Worm (Caenorhabditis elegans): ENCODE measurements around the gene nspb-5.

nspb-5 gene

ce11 chrIV:6631704-6632272, 32.9 kb downstream of the nspb-5 start, which contains the start of the genes cest-5.1 and C01B10.9 (continued):
- TF ChIP-seq tbx-2 (tag; optimal IDR thresholded peaks at IDR 0.05), result peak; percentile 82
- TF ChIP-seq C38D4.7 (GFP tag; optimal IDR thresholded peaks at IDR 0.05), result no peak
- TF ChIP-seq ahr-1 (tag; optimal IDR thresholded peaks at IDR 0.05), result no peak
- no peak for TF ChIP-seq T23F11.4 (GFP tag; optimal IDR thresholded peaks at IDR 0.05)
- no peak for TF ChIP-seq hlh-30 (tag; optimal IDR thresholded peaks at IDR 0.05; ENCODE audit: insufficient read depth)
- peak; percentile 95 for TF ChIP-seq ceh-31 (tag; optimal IDR thresholded peaks at IDR 0.05)
- no peak for TF ChIP-seq nhr-232 (tag; optimal IDR thresholded peaks at IDR 0.05)
- TF ChIP-seq ceh-30 (tag; optimal IDR thresholded peaks at IDR 0.05), result no peak
- TF ChIP-seq elt-2 (tag; optimal IDR thresholded peaks at IDR 0.05), result peak; percentile 75
- TF ChIP-seq pqm-1 (tag; optimal IDR thresholded peaks at IDR 0.05), result no peak
- TF ChIP-seq ref-2 (tag; optimal IDR thresholded peaks at IDR 0.05), result no peak
- TF ChIP-seq ceh-34 (tag; optimal IDR thresholded peaks at IDR 0.05), result peak; percentile 64
- TF ChIP-seq lin-11 (tag; optimal IDR thresholded peaks at IDR 0.05), result no peak
- no peak for TF ChIP-seq pros-1 (tag; optimal IDR thresholded peaks at IDR 0.05)
- TF ChIP-seq zip-5 (tag; optimal IDR thresholded peaks at IDR 0.05), result peak; percentile 74
- no peak for TF ChIP-seq pag-3 (tag; optimal IDR thresholded peaks at IDR 0.05; ENCODE audit: borderline replicate concordance)
- no peak for TF ChIP-seq unc-3 (GFP tag; conservative IDR thresholded peaks at IDR 0.05)
- TF ChIP-seq unc-3 (tag; optimal IDR thresholded peaks at IDR 0.05), result peak; percentile 23
- no peak for TF ChIP-seq ceh-22 (tag; optimal IDR thresholded peaks at IDR 0.05)
- TF ChIP-seq hlh-8 (tag; optimal IDR thresholded peaks at IDR 0.05), result peak; percentile 68
- TF ChIP-seq che-1 (tag; optimal IDR thresholded peaks at IDR 0.05), result no peak
- peak; percentile 49 for TF ChIP-seq fkh-6 (tag; optimal IDR thresholded peaks at IDR 0.05)
- no peak for TF ChIP-seq pax-1 (tag; optimal IDR thresholded peaks at IDR 0.05)
- TF ChIP-seq hlh-15 (tag; optimal IDR thresholded peaks at IDR 0.05), result no peak
- no peak for TF ChIP-seq gmeb-2 (tag; optimal IDR thresholded peaks at IDR 0.05)
- TF ChIP-seq eyg-1 (tag; optimal IDR thresholded peaks at IDR 0.05), result peak; percentile 17
- peak; percentile 45 for TF ChIP-seq fax-1 (tag; optimal IDR thresholded peaks at IDR 0.05)
- peak; percentile 91 for TF ChIP-seq C08G9.2 (tag; optimal IDR thresholded peaks at IDR 0.05)
- TF ChIP-seq dve-1 (tag; optimal IDR thresholded peaks at IDR 0.05), result no peak
- no peak for TF ChIP-seq ceh-48 (tag; optimal IDR thresholded peaks at IDR 0.05)
- peak; percentile 5 for TF ChIP-seq nfya-1 (tag; optimal IDR thresholded peaks at IDR 0.05)
- TF ChIP-seq ama-1 (optimal IDR thresholded peaks at IDR 0.05), result no peak
- TF ChIP-seq mec-3 (tag; optimal IDR thresholded peaks at IDR 0.05; ENCODE audit: borderline replicate concordance), result peak; percentile 60
- no peak for TF ChIP-seq sox-4 (tag; optimal IDR thresholded peaks at IDR 0.05)
- no peak for TF ChIP-seq ceh-18 (tag; optimal IDR thresholded peaks at IDR 0.05)
- TF ChIP-seq ztf-16 (tag; optimal IDR thresholded peaks at IDR 0.05), result no peak
- no peak for TF ChIP-seq K09A11.1 (tag; optimal IDR thresholded peaks at IDR 0.05; ENCODE audit: insufficient read depth)
- no peak for TF ChIP-seq hlh-6 (tag; optimal IDR thresholded peaks at IDR 0.05)
- TF ChIP-seq ceh-9 (tag; optimal IDR thresholded peaks at IDR 0.05), result no peak
- TF ChIP-seq nhr-11 (tag; optimal IDR thresholded peaks at IDR 0.05), result no peak
- peak; percentile 90 for TF ChIP-seq ets-4 (tag; optimal IDR thresholded peaks at IDR 0.05)
- TF ChIP-seq ceh-24 (tag; optimal IDR thresholded peaks at IDR 0.05), result no peak
- TF ChIP-seq F13H6.1 (tag; optimal IDR thresholded peaks at IDR 0.05), result peak; percentile 58
- TF ChIP-seq Y22D7AL.16 (tag; optimal IDR thresholded peaks at IDR 0.05), result no peak
- TF ChIP-seq npax-4 (tag; optimal IDR thresholded peaks at IDR 0.05), result no peak
- no peak for TF ChIP-seq ceh-45 (GFP tag; IDR thresholded peaks at IDR 0.05)
- no peak for TF ChIP-seq dmd-4 (tag; optimal IDR thresholded peaks at IDR 0.05; ENCODE audit: borderline replicate concordance)
- TF ChIP-seq sox-2 (GFP tag; IDR thresholded peaks at IDR 0.05), result no peak
- TF ChIP-seq rnt-1 (tag; optimal IDR thresholded peaks at IDR 0.05), result peak; percentile 52
- no peak for TF ChIP-seq unc-86 (tag; optimal IDR thresholded peaks at IDR 0.05)
- TF ChIP-seq ceh-2 (tag; optimal IDR thresholded peaks at IDR 0.05), result peak; percentile 90
- no peak for TF ChIP-seq ttx-3 (tag; optimal IDR thresholded peaks at IDR 0.05)
- TF ChIP-seq fkh-10 (GFP tag; optimal IDR thresholded peaks at IDR 0.05), result no peak

All from whole organism, late embryonic.